Worm (Caenorhabditis elegans): ENCODE data around the gene srsy-1.
"Not testable (repeated sequence)": the region's sequence is repeated elsewhere in the genome, so short reads cannot be mapped to it uniquely, and the experiment has no call there.

srsy-1 gene

DNA sequence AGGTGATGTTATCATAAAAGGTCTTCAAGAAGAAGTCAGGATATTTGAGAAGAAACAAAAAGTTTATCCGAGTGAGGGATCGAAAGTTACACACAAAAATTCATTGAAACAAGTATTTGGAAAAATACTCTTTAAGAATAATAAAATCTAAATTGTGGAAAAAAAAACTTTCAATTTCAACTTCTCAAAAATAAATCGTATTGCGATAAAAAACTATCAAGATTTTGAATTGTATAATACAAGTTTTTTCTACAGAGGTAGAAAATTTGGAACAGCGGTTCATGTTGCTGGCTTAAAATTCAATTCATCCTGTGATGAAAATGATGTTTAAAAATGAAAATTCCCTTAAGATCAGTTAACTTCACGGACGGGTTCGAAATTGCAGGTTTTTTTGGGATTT lies 3.8 kb upstream of the srsy-1 start, which contains the start of gene F09C12.8:
Gene F09C12.8 (plus strand): TSS at position 301 of the 400 bp plus-strand sequence.
- no peak for TF ChIP-seq jun-1 (tag; optimal IDR thresholded peaks at IDR 0.05)
- TF ChIP-seq ceh-28 (tag; optimal IDR thresholded peaks at IDR 0.05), result no peak
- TF ChIP-seq egl-5 (tag; optimal IDR thresholded peaks at IDR 0.05), result no peak
- no peak for TF ChIP-seq lin-15B (tag; optimal IDR thresholded peaks at IDR 0.05)
- no peak for TF ChIP-seq ZK546.5 (tag; optimal IDR thresholded peaks at IDR 0.05)
- no peak for TF ChIP-seq aly-2 (tag; optimal IDR thresholded peaks at IDR 0.05)
- no peak for TF ChIP-seq nhr-77 (tag; optimal IDR thresholded peaks at IDR 0.05)
- no peak for TF ChIP-seq nhr-237 (tag; optimal IDR thresholded peaks at IDR 0.05)

DNA sequence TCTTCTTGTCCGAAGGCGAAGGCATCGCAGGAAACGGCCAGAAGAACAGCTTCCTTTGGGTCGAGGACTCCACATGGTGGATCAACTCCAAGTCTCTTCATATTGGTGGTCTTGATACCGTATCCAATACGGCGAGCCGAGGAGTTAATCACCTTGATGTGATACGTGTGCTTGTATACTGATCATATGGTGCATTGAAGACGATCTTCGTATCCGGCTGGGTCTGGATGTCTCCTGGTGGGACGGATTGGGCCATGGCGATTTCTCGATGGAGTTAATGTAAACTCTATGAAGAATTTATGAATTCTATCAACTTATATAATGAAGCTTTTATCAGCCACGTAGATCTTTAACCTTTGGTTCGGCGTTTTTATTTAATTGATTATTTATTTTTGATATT lies 598 bp upstream of the srsy-1 start, which contains the start of gene msp-74:
Gene msp-74 (minus strand): TSS at position 101 of the 400 bp plus-strand sequence.
- not testable (repeated sequence) for TF ChIP-seq ama-1 (optimal IDR thresholded peaks at IDR 0.05); ZK546.5 (tag; optimal IDR thresholded peaks at IDR 0.05); nhr-237 (tag; optimal IDR thresholded peaks at IDR 0.05)

DNA sequence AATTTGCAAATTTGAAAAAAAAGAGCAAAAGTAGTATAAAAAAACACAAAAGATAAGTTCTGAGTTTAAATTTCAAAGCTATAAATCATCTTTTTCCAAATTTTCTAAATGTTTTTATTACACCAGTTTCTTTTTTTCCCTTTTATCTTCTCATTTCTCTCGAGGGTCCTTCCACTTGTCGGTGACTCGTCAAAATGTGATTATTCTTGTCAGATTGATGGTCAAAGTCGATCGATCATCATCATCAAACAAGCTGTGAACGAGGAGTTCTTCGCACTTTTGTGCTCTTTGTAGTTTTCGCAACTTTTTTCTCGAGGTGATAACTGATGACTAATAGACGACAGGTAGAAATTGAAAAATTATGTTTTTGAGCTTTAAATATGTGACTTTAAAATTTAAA lies 4.8 kb downstream of the srsy-1 start:
- TF ChIP-seq egl-27 (tag; optimal IDR thresholded peaks at IDR 0.05) (no peak), nhr-25 (tag; optimal IDR thresholded peaks at IDR 0.05) (no peak), unc-62 (GFP tag; optimal IDR thresholded peaks at IDR 0.05) (peak; percentile 72), pqm-1 (tag; optimal IDR thresholded peaks at IDR 0.05) (no peak)

DNA sequence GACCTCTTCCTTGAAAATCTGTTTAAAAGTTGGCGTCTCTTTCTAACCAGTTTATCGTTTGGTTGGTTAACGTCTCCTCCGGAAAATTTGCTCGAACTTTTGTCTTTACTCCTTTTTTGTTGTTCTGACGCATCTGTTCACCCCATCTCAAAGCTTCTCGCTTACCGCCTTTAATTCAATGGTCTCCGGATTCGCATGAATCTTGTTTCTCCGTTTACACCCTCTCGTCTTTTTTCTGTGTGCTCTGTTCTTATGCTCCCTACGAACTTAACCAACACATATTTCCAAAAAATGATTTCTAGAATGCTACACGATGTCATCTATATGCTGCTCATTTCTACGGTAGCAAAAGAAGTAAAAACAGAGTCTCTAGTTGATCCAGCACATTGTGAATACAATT lies 14.2 kb downstream of the srsy-1 start, which contains the start of gene lgc-56:
Gene lgc-56 (plus strand): TSS at position 301 of the 400 bp plus-strand sequence.
- TF ChIP-seq egl-5 (tag; optimal IDR thresholded peaks at IDR 0.05), result no peak
- no peak for TF ChIP-seq nhr-237 (tag; optimal IDR thresholded peaks at IDR 0.05)
- TF ChIP-seq mml-1 (tag; optimal IDR thresholded peaks at IDR 0.05), result no peak
- TF ChIP-seq hmg-11 (tag; optimal IDR thresholded peaks at IDR 0.05), result no peak
- no peak for TF ChIP-seq lin-15B (tag; optimal IDR thresholded peaks at IDR 0.05)
- TF ChIP-seq lsy-12 (tag; optimal IDR thresholded peaks at IDR 0.05), result no peak

DNA sequence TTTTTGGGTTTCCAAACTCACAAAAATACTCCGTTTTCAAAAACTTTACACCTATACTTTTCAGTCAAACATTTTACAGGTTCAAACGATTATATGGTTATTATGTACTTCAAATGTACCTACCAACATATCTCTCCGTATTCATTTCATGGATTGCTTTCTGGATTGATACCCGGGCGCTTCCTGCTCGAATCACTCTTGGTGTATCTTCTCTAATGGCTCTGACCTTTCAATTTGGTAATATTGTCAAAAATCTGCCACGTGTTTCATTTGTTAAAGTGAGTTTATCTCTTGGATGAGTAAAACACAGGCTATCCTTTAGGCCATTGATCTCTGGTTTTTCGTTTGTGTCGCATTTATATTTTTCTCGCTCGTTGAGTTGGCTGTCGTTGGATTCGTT lies 16.0 kb downstream of the srsy-1 start:
- TF ChIP-seq daf-12 (tag; optimal IDR thresholded peaks at IDR 0.05) (no peak), fkh-10 (GFP tag; optimal IDR thresholded peaks at IDR 0.05) (no peak), unc-62 (GFP tag; optimal IDR thresholded peaks at IDR 0.05) (no peak), mml-1 (tag; optimal IDR thresholded peaks at IDR 0.05) (no peak), snpc-4 (tag; optimal IDR thresholded peaks at IDR 0.05) (no peak), nhr-12 (tag; optimal IDR thresholded peaks at IDR 0.05) (no peak), elt-3 (tag; optimal IDR thresholded peaks at IDR 0.05) (no peak), nhr-67 (tag; optimal IDR thresholded peaks at IDR 0.05) (no peak)

DNA sequence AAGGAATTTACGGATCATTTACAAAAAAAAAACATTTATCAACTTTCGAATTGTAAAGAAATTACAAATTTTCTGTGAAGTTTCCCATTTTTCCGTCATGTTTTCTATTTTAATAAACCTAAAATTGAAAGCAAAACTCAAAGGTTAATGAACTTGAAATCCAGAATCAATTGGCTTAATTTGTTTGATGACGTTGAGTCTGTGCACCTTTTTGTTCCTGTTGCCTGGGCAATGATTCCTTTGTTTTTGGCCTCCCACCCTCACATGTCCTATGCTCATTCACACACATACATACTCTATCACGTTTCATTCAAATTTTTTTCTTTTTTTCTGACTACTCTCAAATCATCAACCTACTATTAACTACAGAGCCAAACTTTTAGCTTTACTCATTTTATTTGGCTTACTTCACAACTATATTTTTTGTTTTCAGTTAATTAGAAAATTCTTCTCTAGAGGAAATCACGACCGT lies 20.5 kb downstream of the srsy-1 start, which contains the start of gene F58A6.2:
Gene F58A6.2 (plus strand): TSS at position 422 of the 472 bp plus-strand sequence.
- TF ChIP-seq elt-1 (tag; optimal IDR thresholded peaks at IDR 0.05), result no peak
- TF ChIP-seq aly-2 (tag; optimal IDR thresholded peaks at IDR 0.05), result no peak
- no peak for TF ChIP-seq nhr-77 (tag; optimal IDR thresholded peaks at IDR 0.05)
- no peak for TF ChIP-seq unc-39 (tag; optimal IDR thresholded peaks at IDR 0.05)
- TF ChIP-seq nhr-67 (tag; optimal IDR thresholded peaks at IDR 0.05), result no peak
- TF ChIP-seq skn-1 (tag; optimal IDR thresholded peaks at IDR 0.05), result no peak

DNA sequence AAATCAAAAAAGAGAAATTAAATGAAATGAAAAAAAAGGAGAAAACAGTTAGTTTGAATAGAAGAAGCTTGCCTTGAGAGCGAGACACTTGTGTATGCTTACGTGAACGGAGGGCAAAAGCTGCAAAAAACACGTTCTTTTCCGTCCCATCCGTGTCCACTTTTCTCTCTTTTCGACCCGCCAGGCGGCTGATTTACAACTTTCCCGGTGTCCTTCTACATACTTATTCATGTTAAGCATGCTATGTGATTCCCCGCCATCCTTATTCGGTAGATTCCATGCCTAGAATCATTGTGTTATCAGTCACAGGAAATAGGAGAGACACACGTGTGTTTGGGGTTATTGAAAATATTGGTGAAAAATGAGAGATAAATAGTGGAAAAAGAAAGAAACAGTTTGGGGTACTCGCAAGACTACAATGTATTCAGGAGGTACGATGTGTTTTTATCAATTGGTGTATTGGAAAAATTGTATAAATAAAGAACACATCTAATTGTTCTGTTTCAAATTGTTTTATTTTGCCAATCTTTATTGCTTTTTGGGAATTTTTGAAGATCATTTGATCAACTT lies 26.2 kb downstream of the srsy-1 start, which contains the start of gene nas-29:
Gene nas-29 (minus strand): TSS at position 92 of the 570 bp plus-strand sequence.
- peak; percentile 44 for TF ChIP-seq nhr-43 (tag; optimal IDR thresholded peaks at IDR 0.05; ENCODE audit: poor library complexity, severe bottlenecking)
- TF ChIP-seq mdl-1 (tag; optimal IDR thresholded peaks at IDR 0.05), result peak; percentile 28
- TF ChIP-seq lsy-12 (tag; optimal IDR thresholded peaks at IDR 0.05), result no peak
- peak; percentile 98 for TF ChIP-seq elt-2 (tag; optimal IDR thresholded peaks at IDR 0.05)
- no peak for TF ChIP-seq skn-1 (tag; optimal IDR thresholded peaks at IDR 0.05)
- peak; percentile 89 for TF ChIP-seq pqm-1 (tag; optimal IDR thresholded peaks at IDR 0.05)
- peak; percentile 20 for TF ChIP-seq jun-1 (tag; optimal IDR thresholded peaks at IDR 0.05)
- peak; percentile 64 for TF ChIP-seq nhr-25 (tag; optimal IDR thresholded peaks at IDR 0.05)
